Fruit fly (Drosophila melanogaster) whole organism, wandering third instar larva: ENCODE measurements around the gene CG12219.
A peak's percentile ranks its signal among the peaks of the same experiment; 100 is the strongest.

Experiments used
- CG32264 ChIP-seq: fragments of 200-800 bp; sonication (Bioruptor generic); optimal IDR thresholded peaks from 2 replicates; lab custom pipeline; 2016; ENCODE audit warnings: missing biosample characterization, missing genetic modification characterization
- CG9705 ChIP-seq: fragments of 200-800 bp; sonication (Bioruptor generic); optimal IDR thresholded peaks from 2 replicates; lab custom pipeline; 2018; ENCODE audit warnings: missing biosample characterization, mild to moderate bottlenecking, missing genetic modification characterization
- CrebA ChIP-seq: fragments of 200-800 bp; sonication (Bioruptor generic); optimal IDR thresholded peaks from 2 replicates; lab custom pipeline; 2016; ENCODE audit warnings: missing biosample characterization, mild to moderate bottlenecking, missing genetic modification characterization, borderline replicate concordance
- Dfd ChIP-seq: fragments of >200 bp; optimal IDR thresholded peaks from 2 replicates; lab custom pipeline; 2017; ENCODE audit warnings: missing biosample characterization, missing genetic modification characterization
- Dif ChIP-seq: fragments of 200-275, 200-300 bp; sonication (Bioruptor generic); optimal IDR thresholded peaks from 2 replicates; lab custom pipeline; 2018; ENCODE audit warnings: missing biosample characterization, missing genetic modification characterization; ENCODE audit not compliant: partially characterized antibody
- GATAd ChIP-seq: sonication (Bioruptor generic); optimal IDR thresholded peaks from 2 replicates; lab custom pipeline; 2016; ENCODE audit warnings: missing biosample characterization, missing genetic modification characterization
- HLH106 ChIP-seq: fragments of 200-800 bp; optimal IDR thresholded peaks from 3 replicates; lab custom pipeline; 2019; ENCODE audit warnings: missing biosample characterization, mild to moderate bottlenecking, missing genetic modification characterization, moderate library complexity
- Hnf4 ChIP-seq: fragments of 200-800 bp; sonication (Bioruptor generic); optimal IDR thresholded peaks from 2 replicates; lab custom pipeline; 2016; ENCODE audit warnings: missing biosample characterization, mild to moderate bottlenecking, missing genetic modification characterization
- Hr78 ChIP-seq: fragments of >200 bp; optimal IDR thresholded peaks from 2 replicates; lab custom pipeline; 2017; ENCODE audit warnings: missing biosample characterization, missing genetic modification characterization
- Hr83 ChIP-seq: fragments of 200-300 bp; sonication (Bioruptor generic); optimal IDR thresholded peaks from 2 replicates; lab custom pipeline; 2016; ENCODE audit warnings: missing biosample characterization, mild to moderate bottlenecking, missing genetic modification characterization, moderate library complexity; ENCODE audit not compliant: poor library complexity, severe bottlenecking
- Jra ChIP-seq: sonication (Bioruptor generic); optimal IDR thresholded peaks from 2 replicates; lab custom pipeline; 2016; ENCODE audit warnings: missing biosample characterization, missing genetic modification characterization
- Myc ChIP-seq: fragments of >200 bp; optimal IDR thresholded peaks from 2 replicates; lab custom pipeline; 2017
- N ChIP-seq: fragments of >200 bp; optimal IDR thresholded peaks from 2 replicates; lab custom pipeline; 2018; ENCODE audit warnings: missing biosample characterization, missing external identifiers, missing genetic modification characterization
- OdsH ChIP-seq: fragments of 200-800 bp; sonication (Bioruptor generic); optimal IDR thresholded peaks from 2 replicates; lab custom pipeline; 2016; ENCODE audit warnings: missing biosample characterization, mild to moderate bottlenecking, missing genetic modification characterization
- Rel ChIP-seq, 2 experiments: fragments of 200-800 bp; sonication (Bioruptor generic) in 1 of 2; optimal IDR thresholded peaks; 2 replicates in 1 of 2; 3 replicates in 1 of 2; lab custom pipeline; 2016 to 2019; ENCODE audit warnings: mild to moderate bottlenecking in 2 of 2, missing biosample characterization in 2 of 2, missing genetic modification characterization in 2 of 2, moderate library complexity in 1 of 2
- Sp1 ChIP-seq: fragments of 200-800 bp; sonication (Bioruptor generic); optimal IDR thresholded peaks from 3 replicates; lab custom pipeline; 2019; ENCODE audit warnings: missing biosample characterization, mild to moderate bottlenecking, missing genetic modification characterization, moderate library complexity
- Vsx2 ChIP-seq: fragments of 200-300, 225-300 bp; sonication (Bioruptor generic); optimal IDR thresholded peaks from 2 replicates; lab custom pipeline; 2018; ENCODE audit warnings: missing biosample characterization, missing genetic modification characterization; ENCODE audit not compliant: partially characterized antibody
- br ChIP-seq: fragments of 200-800 bp; sonication (Bioruptor generic); optimal IDR thresholded peaks from 2 replicates; lab custom pipeline; 2016; ENCODE audit warnings: missing biosample characterization, missing genetic modification characterization
- brk ChIP-seq: fragments of 200-800 bp; sonication (Bioruptor generic); optimal IDR thresholded peaks from 2 replicates; lab custom pipeline; 2016; ENCODE audit warnings: missing biosample characterization, mild to moderate bottlenecking, missing genetic modification characterization
- dl ChIP-seq, 2 experiments: fragments of 175-275, 200-275 bp in 1 of 2; fragments of 200-275 bp in 1 of 2; sonication (Bioruptor generic); optimal IDR thresholded peaks; lab custom pipeline; 2018; ENCODE audit warnings: mild to moderate bottlenecking in 2 of 2, missing biosample characterization in 2 of 2, missing genetic modification characterization in 2 of 2, moderate library complexity in 2 of 2; ENCODE audit not compliant: partially characterized antibody in 2 of 2, insufficient read depth in 1 of 2
- dmrt93B ChIP-seq: fragments of 200-800 bp; sonication (Bioruptor generic); optimal IDR thresholded peaks from 2 replicates; lab custom pipeline; 2018; ENCODE audit warnings: missing biosample characterization, mild to moderate bottlenecking, missing genetic modification characterization
- dsf ChIP-seq: sonication (Bioruptor generic); optimal IDR thresholded peaks from 2 replicates; lab custom pipeline; 2016; ENCODE audit warnings: missing biosample characterization, missing genetic modification characterization, borderline replicate concordance
- ey ChIP-seq: fragments of 200-800 bp; sonication (Bioruptor generic); optimal IDR thresholded peaks from 2 replicates; lab custom pipeline; 2016; ENCODE audit warnings: missing biosample characterization, missing genetic modification characterization
- foxo ChIP-seq, 2 experiments: fragments of 200-800 bp; sonication (Bioruptor generic); optimal IDR thresholded peaks; 2 replicates in 1 of 2; 3 replicates in 1 of 2; lab custom pipeline; 2016 to 2017; ENCODE audit warnings: missing biosample characterization in 2 of 2, missing genetic modification characterization in 2 of 2
- fru ChIP-seq: fragments of 200-800 bp; sonication (Bioruptor generic); optimal IDR thresholded peaks from 3 replicates; lab custom pipeline; 2016; ENCODE audit warnings: missing biosample characterization, mild to moderate bottlenecking, missing genetic modification characterization
- h ChIP-seq: fragments of 200-800 bp; sonication (Bioruptor generic); optimal IDR thresholded peaks from 3 replicates; lab custom pipeline; 2016; ENCODE audit warnings: missing biosample characterization, mild to moderate bottlenecking, missing genetic modification characterization
- pan ChIP-seq: fragments of >200 bp; optimal IDR thresholded peaks from 2 replicates; lab custom pipeline; 2017
- psq ChIP-seq: fragments of 200-800 bp; sonication (Bioruptor generic); optimal IDR thresholded peaks from 3 replicates; lab custom pipeline; 2017; ENCODE audit warnings: missing biosample characterization, mild to moderate bottlenecking, missing genetic modification characterization, moderate library complexity
- rgr ChIP-seq: fragments of 200-800 bp; sonication (Bioruptor generic); optimal IDR thresholded peaks from 3 replicates; lab custom pipeline; 2016; ENCODE audit warnings: missing biosample characterization, mild to moderate bottlenecking, missing genetic modification characterization
- sage ChIP-seq: fragments of 200-800 bp; sonication (Bioruptor generic); optimal IDR thresholded peaks from 2 replicates; lab custom pipeline; 2016; ENCODE audit warnings: missing biosample characterization, mild to moderate bottlenecking, missing genetic modification characterization
- sv ChIP-seq: fragments of 200-800 bp; sonication (Bioruptor generic); optimal IDR thresholded peaks from 3 replicates; lab custom pipeline; 2016; ENCODE audit warnings: missing biosample characterization, missing genetic modification characterization
- tai ChIP-seq: sonication (Bioruptor generic); optimal IDR thresholded peaks from 2 replicates; lab custom pipeline; 2016; ENCODE audit warnings: missing biosample characterization, missing genetic modification characterization
- usp ChIP-seq: fragments of >200 bp; optimal IDR thresholded peaks from 2 replicates; lab custom pipeline; 2017; ENCODE audit warnings: missing biosample characterization, missing genetic modification characterization
- woc ChIP-seq: sonication (Bioruptor generic); optimal IDR thresholded peaks from 2 replicates; lab custom pipeline; 2016; ENCODE audit warnings: missing biosample characterization, mild to moderate bottlenecking, missing genetic modification characterization

CG12219 gene

dm6 chrX:6337702-6338101, 36.6 kb upstream of the CG12219 start, which contains the start of gene CG3842:
Gene CG3842, plus strand, starts transcription at chrX:6337762.
- no peak for TF ChIP-seq woc (GFP tag; lab: Kevin White, UChicago)
- TF ChIP-seq CG9705 (GFP tag; lab: Kevin White, UChicago), result no peak
- TF ChIP-seq brk (GFP tag; lab: Kevin White, UChicago), result no peak
- no peak for TF ChIP-seq fru (GFP tag; lab: Kevin White, UChicago)
- TF ChIP-seq dsf (GFP tag; lab: Kevin White, UChicago), result no peak
- TF ChIP-seq HLH106, result no peak
- TF ChIP-seq Sp1 (GFP tag; lab: Kevin White, UChicago), result no peak
- no peak for TF ChIP-seq Hr83 (GFP tag; lab: Kevin White, UChicago)
- TF ChIP-seq Dfd, result no peak
- TF ChIP-seq psq (GFP tag; lab: Kevin White, UChicago), result no peak

- TF ChIP-seq woc (GFP tag; lab: Kevin White, UChicago) (no peak), Dif (GFP tag; lab: Kevin White, UChicago) (no peak), Rel (GFP tag; optimal IDR thresholded peaks at IDR 0.05; lab: Kevin White, UChicago) (no peak), Rel (tag; optimal IDR thresholded peaks at IDR 0.05; lab: Kevin White, UChicago) (peak; percentile 85), ey (no peak), sage (GFP tag; lab: Kevin White, UChicago) (no peak)
Measured at dm6 chrX:6334945-6335344, 33.9 kb upstream of the CG12219 start.

DNA sequence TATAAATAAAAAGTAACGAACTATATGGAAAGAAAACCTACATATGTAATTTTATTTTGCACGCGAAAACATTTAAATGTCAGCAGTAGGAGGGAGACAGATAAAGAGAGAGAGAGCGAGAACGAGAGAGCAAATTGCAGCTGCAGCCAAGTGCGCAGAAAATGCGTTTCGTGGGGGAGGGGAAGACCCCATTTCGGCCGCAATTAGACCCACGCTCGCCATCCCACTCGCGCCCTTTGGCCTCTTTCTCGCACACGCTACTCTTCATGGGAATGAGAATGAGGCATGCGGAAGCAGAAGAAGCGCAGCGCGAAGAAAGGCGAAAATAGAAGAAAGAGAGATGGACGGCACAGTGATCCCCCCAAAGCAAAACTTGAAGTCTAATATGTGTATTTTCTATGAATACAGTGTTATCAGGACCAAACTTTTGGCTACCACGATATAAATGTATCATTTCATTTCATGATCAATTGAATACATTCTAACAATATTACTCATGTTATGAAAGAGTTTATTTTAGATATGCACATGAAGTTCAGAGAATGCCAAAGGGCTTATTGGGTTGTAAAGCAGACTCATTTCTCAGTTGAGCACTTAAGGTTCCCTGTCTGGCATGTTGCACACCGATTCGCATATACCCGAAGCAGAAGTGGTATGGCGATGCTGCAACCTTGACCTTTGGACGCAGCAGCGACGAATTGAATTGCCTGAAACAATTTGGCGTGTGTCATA, 32.1 kb upstream of the CG12219 start:
- no peak for TF ChIP-seq CG32264 (GFP tag; lab: Kevin White, UChicago)
- TF ChIP-seq N (GFP tag; lab: Kevin White, UChicago), result no peak
- TF ChIP-seq rgr (GFP tag; lab: Kevin White, UChicago), result peak; percentile 2
- TF ChIP-seq woc (GFP tag; lab: Kevin White, UChicago), result no peak
- TF ChIP-seq h (GFP tag; lab: Kevin White, UChicago), result no peak
- no peak for TF ChIP-seq CG9705 (GFP tag; lab: Kevin White, UChicago)
- no peak for TF ChIP-seq dsf (GFP tag; lab: Kevin White, UChicago)
- TF ChIP-seq foxo (GFP tag; optimal IDR thresholded peaks at IDR 0.05; lab: Kevin White, UChicago), result peak in 1 of 2 experiments; percentile 15
- peak; percentile 4 for TF ChIP-seq ey
- TF ChIP-seq Rel (GFP tag; optimal IDR thresholded peaks at IDR 0.05; lab: Kevin White, UChicago), result no peak
- TF ChIP-seq Rel (tag; optimal IDR thresholded peaks at IDR 0.05; lab: Kevin White, UChicago), result peak; percentile 93
- TF ChIP-seq OdsH (GFP tag; lab: Kevin White, UChicago), result no peak
- no peak for TF ChIP-seq Jra

- TF ChIP-seq rgr (GFP tag; lab: Kevin White, UChicago) (peak; percentile 84), pan (no peak), ey (peak; percentile 87), Vsx2 (GFP tag; lab: Kevin White, UChicago) (no peak), N (GFP tag; lab: Kevin White, UChicago) (no peak), sage (GFP tag; lab: Kevin White, UChicago) (peak; percentile 43), Hr78 (GFP tag; lab: Kevin White, UChicago) (no peak), usp (GFP tag; lab: Kevin White, UChicago) (no peak), Hnf4 (GFP tag; lab: Kevin White, UChicago) (peak; percentile 75), Dif (GFP tag; lab: Kevin White, UChicago) (peak; percentile 52), woc (GFP tag; lab: Kevin White, UChicago) (peak; percentile 69), Jra (peak; percentile 53), dsf (GFP tag; lab: Kevin White, UChicago) (peak; percentile 31), fru (GFP tag; lab: Kevin White, UChicago) (peak; percentile 92), Rel (GFP tag; optimal IDR thresholded peaks at IDR 0.05; lab: Kevin White, UChicago) (peak; percentile 49), Rel (tag; optimal IDR thresholded peaks at IDR 0.05; lab: Kevin White, UChicago) (peak; percentile 59), GATAd (GFP tag; lab: Kevin White, UChicago) (peak; percentile 23), br (GFP tag; lab: Kevin White, UChicago) (peak; percentile 87), psq (GFP tag; lab: Kevin White, UChicago) (peak; percentile 87), sv (peak; percentile 61), tai (GFP tag; lab: Kevin White, UChicago) (no peak), CG32264 (GFP tag; lab: Kevin White, UChicago) (peak; percentile 61), Sp1 (GFP tag; lab: Kevin White, UChicago) (peak; percentile 94), Myc (lab: Kevin White, UChicago) (no peak), Dfd (no peak), OdsH (GFP tag; lab: Kevin White, UChicago) (peak; percentile 89), h (GFP tag; lab: Kevin White, UChicago) (peak; percentile 92), CG9705 (GFP tag; lab: Kevin White, UChicago) (peak; percentile 84), dl (GFP tag; optimal IDR thresholded peaks at IDR 0.05; lab: Kevin White, UChicago; ENCODE audit: insufficient read depth in 1 of 2, partially characterized antibody in 2 of 2) (peak in 1 of 2 experiments; percentile 24), brk (GFP tag; lab: Kevin White, UChicago) (peak; percentile 75), HLH106 (peak; percentile 90), foxo (GFP tag; optimal IDR thresholded peaks at IDR 0.05; lab: Kevin White, UChicago) (peak; percentile 49 to 90), dmrt93B (GFP tag; lab: Kevin White, UChicago) (peak; percentile 90), CrebA (GFP tag; lab: Kevin White, UChicago) (peak; percentile 54)
Measured at dm6 chrX:6330369-6330949, 29.4 kb upstream of the CG12219 start, which contains the start of gene CG42240. Gene CG42240, plus strand, starts transcription at chrX:6330842.
